Fruit fly (Drosophila melanogaster): ENCODE measurements around the gene nkd.

dm6 chr3L:18989611-18990010 lies 55.6 kb downstream of the nkd start, which contains the start of gene CG34256:
- TF ChIP-seq psq (optimal IDR thresholded peaks at IDR 0.05) (no peak), insv (optimal IDR thresholded peaks at IDR 0.05) (no peak)
